Fruit fly (Drosophila melanogaster): ENCODE data around the gene CG33128.

- TF ChIP-seq psq (optimal IDR thresholded peaks at IDR 0.05), result no peak
- no peak for TF ChIP-seq Sin3A (optimal IDR thresholded peaks at IDR 0.05)
- TF ChIP-seq h (optimal IDR thresholded peaks at IDR 0.05), result no peak
- TF ChIP-seq Myc (optimal IDR thresholded peaks at IDR 0.05), result no peak
- TF ChIP-seq insv (optimal IDR thresholded peaks at IDR 0.05), result no peak
- TF ChIP-seq ttk (optimal IDR thresholded peaks at IDR 0.05), result no peak
These were observed 44.0 kb upstream of the CG33128 start for dm6 chr2L:1449718-1450441.

All from Kc167 (cell line).